Fruit fly (Drosophila melanogaster): ENCODE data around the gene RpL30.

The RpL30 gene

dm6 chr2L:19037011-19037410 is 27.9 kb upstream of the RpL30 start (continued):
- TF ChIP-seq phol (tag; optimal IDR thresholded peaks at IDR 0.05) = peak; percentile 24
- no peak for TF ChIP-seq Drgx (GFP tag; IDR thresholded peaks at IDR 0.05)

dm6 chr2L:19036105-19036714 is 27.1 kb upstream of the RpL30 start:
- peak; percentile 6; the same call in 1 of the 2 replicates for TF ChIP-seq Drgx (GFP tag; IDR thresholded peaks at IDR 0.05)
- TF ChIP-seq sens (GFP tag) = peak; percentile 81
- TF ChIP-seq CG17186 (GFP tag; optimal IDR thresholded peaks at IDR 0.05) = no peak
- TF ChIP-seq CG10209 (GFP tag; optimal IDR thresholded peaks at IDR 0.05) = peak; percentile 15
- TF ChIP-seq HmgZ (tag; optimal IDR thresholded peaks at IDR 0.05) = no peak
- TF ChIP-seq az2 (GFP tag; optimal IDR thresholded peaks at IDR 0.05) = no peak
- TF ChIP-seq ac (GFP tag; optimal IDR thresholded peaks at IDR 0.05) = no peak
- no peak for TF ChIP-seq HLHmδ (GFP tag; optimal IDR thresholded peaks at IDR 0.05)
- no peak for TF ChIP-seq cas (GFP tag; IDR thresholded peaks at IDR 0.05)
- TF ChIP-seq CG10431 (GFP tag; optimal IDR thresholded peaks at IDR 0.05) = no peak
- TF ChIP-seq Fer1 (GFP tag; optimal IDR thresholded peaks at IDR 0.05) = peak; percentile 10
- peak; percentile 70 for TF ChIP-seq sd (tag; optimal IDR thresholded peaks at IDR 0.05)
- TF ChIP-seq CG12769 (tag; optimal IDR thresholded peaks at IDR 0.05) = peak; percentile 91
- TF ChIP-seq gem (tag; optimal IDR thresholded peaks at IDR 0.05) = peak; percentile 45
- peak; percentile 19 for TF ChIP-seq Oli (tag; optimal IDR thresholded peaks at IDR 0.05)
- no peak for TF ChIP-seq schlank (tag; optimal IDR thresholded peaks at IDR 0.05)
- TF ChIP-seq fu2 (GFP tag; optimal IDR thresholded peaks at IDR 0.05) = no peak
- TF ChIP-seq Meics (GFP tag; optimal IDR thresholded peaks at IDR 0.05) = peak; percentile 41
- no peak for TF ChIP-seq ERR (GFP tag; optimal IDR thresholded peaks at IDR 0.05)
- 0 out of 2 replicates have a peak, but pooled peaks have one; percentile 15 for TF ChIP-seq rib (GFP tag; IDR thresholded peaks at IDR 0.05)
- no peak for TF ChIP-seq CG31365 (tag; optimal IDR thresholded peaks at IDR 0.05)
- TF ChIP-seq CG13424 (tag; optimal IDR thresholded peaks at IDR 0.05) = peak; percentile 11
- TF ChIP-seq chinmo (GFP tag; IDR thresholded peaks at IDR 0.05; ENCODE audit: partially characterized antibody) = 0 out of 4 replicates have a peak, but pooled peaks have one; percentile 48
- no peak for TF ChIP-seq CG18476 (GFP tag; optimal IDR thresholded peaks at IDR 0.05)
- peak in 1 of 2 experiments; percentile 1 for TF ChIP-seq Eip74EF (GFP tag; optimal IDR thresholded peaks at IDR 0.05)
- peak; percentile 20 for TF ChIP-seq CG13775 (GFP tag; optimal IDR thresholded peaks at IDR 0.05)
- TF ChIP-seq Kr (GFP tag; optimal IDR thresholded peaks at IDR 0.05) = no peak
- peak; percentile 90 for TF ChIP-seq crol (GFP tag; IDR thresholded peaks at IDR 0.05)
- no peak for TF ChIP-seq Stat92E (GFP tag; optimal IDR thresholded peaks at IDR 0.05)
- TF ChIP-seq ems (GFP tag; optimal IDR thresholded peaks at IDR 0.05) = no peak
- TF ChIP-seq CG12659 (GFP tag; optimal IDR thresholded peaks at IDR 0.05) = peak; percentile 2
- 0 out of 2 replicates have a peak, but pooled peaks have one; percentile 14 for TF ChIP-seq NFAT (GFP tag; IDR thresholded peaks at IDR 0.05)
- peak in 1 of 2 experiments; percentile 22 for TF ChIP-seq Hr51 (GFP tag; optimal IDR thresholded peaks at IDR 0.05)
- no peak for TF ChIP-seq D19A (tag; optimal IDR thresholded peaks at IDR 0.05)
- TF ChIP-seq Antp (GFP tag; optimal IDR thresholded peaks at IDR 0.05) = no peak
- TF ChIP-seq so (GFP tag; IDR thresholded peaks at IDR 0.05) = no peak
- TF ChIP-seq CG14014 (GFP tag; IDR thresholded peaks at IDR 0.05) = no peak
- TF ChIP-seq fd96Cb (tag; optimal IDR thresholded peaks at IDR 0.05) = peak; percentile 12
- 0 out of 2 replicates have a peak, but pooled peaks have one; percentile 14 for TF ChIP-seq bbx (GFP tag; IDR thresholded peaks at IDR 0.05; ENCODE audit: partially characterized antibody)
- TF ChIP-seq CG10979 (tag; optimal IDR thresholded peaks at IDR 0.05) = peak; percentile 2
- no peak for TF ChIP-seq Atf3 (GFP tag; optimal IDR thresholded peaks at IDR 0.05)
- no peak for TF ChIP-seq CG11398 (GFP tag; optimal IDR thresholded peaks at IDR 0.05)
- TF ChIP-seq CG6813 (GFP tag; optimal IDR thresholded peaks at IDR 0.05) = no peak
- peak; percentile 5 for TF ChIP-seq Dek (tag; optimal IDR thresholded peaks at IDR 0.05)
- TF ChIP-seq CG2120 (GFP tag; optimal IDR thresholded peaks at IDR 0.05) = peak; percentile 39

Measured in whole organism, embryonic.